Fruit fly (Drosophila melanogaster): ENCODE data around the gene CG8745.

DNA sequence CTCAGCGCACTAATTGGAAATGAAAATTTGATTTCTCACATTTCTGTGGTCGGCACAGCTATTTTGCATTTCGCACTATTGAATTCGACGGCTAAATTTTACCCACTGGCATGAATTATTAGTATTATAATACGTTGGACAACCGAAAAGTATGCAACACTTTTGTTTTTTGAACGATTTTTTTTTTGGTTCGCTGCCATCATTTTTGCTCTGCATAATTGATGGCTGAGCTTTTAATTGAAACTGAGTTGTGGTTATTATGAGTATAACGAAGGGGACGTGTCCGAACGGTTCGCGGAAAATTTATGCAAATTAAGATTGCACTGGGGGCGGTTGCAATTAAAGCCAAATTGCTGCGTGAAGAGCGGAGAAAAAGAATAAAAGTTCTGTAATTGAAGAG is 33.9 kb upstream of the CG8745 start:
- no peak for TF ChIP-seq CG8478 (optimal IDR thresholded peaks at IDR 0.05)
- no peak for TF ChIP-seq CTCF (optimal IDR thresholded peaks at IDR 0.05)

Measured in S2 (cell line).